Fruit fly (Drosophila melanogaster): ENCODE data around the gene CG12498.

DNA sequence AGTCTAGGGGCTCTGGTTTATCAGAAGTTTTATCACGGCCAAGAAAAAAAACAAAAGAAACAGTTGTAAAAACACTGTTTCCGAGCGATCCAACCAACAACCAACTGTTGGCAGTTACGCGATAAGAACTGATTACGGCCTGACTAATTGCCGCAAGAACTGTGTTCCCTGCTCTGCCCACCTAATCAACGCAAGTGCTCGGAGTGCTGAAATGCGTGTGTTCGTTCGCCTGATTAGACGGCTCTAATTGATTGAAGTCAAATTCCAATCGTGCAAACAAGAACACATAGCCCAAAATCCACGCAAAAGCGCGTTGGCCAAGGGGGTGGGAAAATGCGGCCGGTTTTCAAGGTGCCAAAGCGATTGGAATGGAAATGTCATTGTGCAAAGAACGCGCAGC, 21.8 kb upstream of the CG12498 start:
- TF ChIP-seq CG7101 (tag; optimal IDR thresholded peaks at IDR 0.05) (no peak), cic (GFP tag; optimal IDR thresholded peaks at IDR 0.05) (no peak), toe (GFP tag; optimal IDR thresholded peaks at IDR 0.05) (no peak), kay (GFP tag; ENCODE audit: borderline replicate concordance) (no peak), CG1620 (GFP tag; optimal IDR thresholded peaks at IDR 0.05) (no peak), CG12768 (GFP tag; optimal IDR thresholded peaks at IDR 0.05) (no peak), Mnt (GFP tag; optimal IDR thresholded peaks at IDR 0.05) (no peak), CG5204 (GFP tag; optimal IDR thresholded peaks at IDR 0.05) (no peak), Clk (GFP tag; optimal IDR thresholded peaks at IDR 0.05) (no peak), ovo (GFP tag; optimal IDR thresholded peaks at IDR 0.05) (no peak), CG33017 (tag; optimal IDR thresholded peaks at IDR 0.05) (no peak), bab1 (GFP tag; optimal IDR thresholded peaks at IDR 0.05) (no peak)

Measured in whole organism, adult.